Worm (Caenorhabditis elegans) whole organism, young adult: ENCODE measurements around the gene str-231.

ENCODE experiments used
- B0261.1 ChIP-seq: sonication (generic microtip); optimal IDR thresholded peaks from 2 replicates; lab custom pipeline; 2016; ENCODE audit warnings: mild to moderate bottlenecking, missing genetic modification characterization, moderate library complexity, missing compliant biosample characterization
- F33H1.4 ChIP-seq: fragments of 200-800 bp; sonication (Bioruptor generic); IDR thresholded peaks from 2 replicates; pipeline ENCODE4 v1.3.6; 2022; ENCODE audit warnings: missing genetic modification reagents, missing genetic modification characterization, missing compliant biosample characterization
- K12H6.12 ChIP-seq: fragments of 200-800 bp; sonication (Bioruptor generic); optimal IDR thresholded peaks from 2 replicates; lab custom pipeline; 2018; ENCODE audit warnings: mild to moderate bottlenecking, missing genetic modification characterization, missing compliant biosample characterization
- Y53F4B.3 ChIP-seq: fragments of 200-800 bp; sonication (Bioruptor generic); IDR thresholded peaks from 2 replicates; pipeline ENCODE4 v1.3.6; 2022; ENCODE audit warnings: missing genetic modification reagents, missing genetic modification characterization, missing compliant biosample characterization
- athp-1 ChIP-seq: sonication (generic microtip); optimal IDR thresholded peaks from 2 replicates; lab custom pipeline; 2017; ENCODE audit warnings: mild to moderate bottlenecking, missing genetic modification characterization, missing compliant biosample characterization
- die-1 ChIP-seq: sonication (generic microtip); optimal IDR thresholded peaks from 2 replicates; lab custom pipeline; 2016; ENCODE audit warnings: missing genotype, mild to moderate bottlenecking, missing genetic modification characterization, missing compliant biosample characterization
- egrh-3 ChIP-seq: fragments of 200-800 bp; sonication (Bioruptor generic); IDR thresholded peaks from 2 replicates; pipeline ENCODE4 v1.3.6; 2022; ENCODE audit warnings: missing genetic modification reagents, missing genetic modification characterization, missing compliant biosample characterization
- him-1 ChIP-seq: sonication (generic microtip); optimal IDR thresholded peaks from 2 replicates; lab custom pipeline; 2016; ENCODE audit warnings: missing genotype, missing genetic modification reagents, missing genetic modification characterization, missing compliant biosample characterization
- madf-10 ChIP-seq: sonication (generic microtip); optimal IDR thresholded peaks from 2 replicates; lab custom pipeline; 2016; ENCODE audit warnings: mild to moderate bottlenecking, missing genetic modification characterization, missing compliant biosample characterization
- madf-8 ChIP-seq: fragments of 200-800 bp; sonication (Bioruptor generic); conservative IDR thresholded peaks from 2 replicates; pipeline ENCODE4 v1.3.6; 2022; ENCODE audit warnings: missing genetic modification reagents, missing genetic modification characterization, missing compliant biosample characterization
- pha-4 ChIP-seq: fragments of 150-350 bp; sonication (generic microtip); optimal IDR thresholded peaks from 2 replicates; lab custom pipeline; 2014; ENCODE audit warnings: missing biosample characterization, missing genetic modification reagents, missing genetic modification characterization
- zim-3 ChIP-seq: sonication (generic microtip); optimal IDR thresholded peaks from 2 replicates; lab custom pipeline; 2017; ENCODE audit warnings: mild to moderate bottlenecking, missing genetic modification characterization, moderate library complexity, missing compliant biosample characterization

ce11 chrV:16029237-16029636, 21.8 kb upstream of the str-231 start:
- TF ChIP-seq egrh-3 (GFP tag; lab: Robert Waterston, UW) (no peak), pha-4 (tag; lab: Kevin White, UChicago) (no peak), K12H6.12 (no peak), madf-10 (tag; lab: Kevin White, UChicago) (no peak), athp-1 (tag; lab: Kevin White, UChicago) (no peak), Y53F4B.3 (GFP tag; lab: Robert Waterston, UW) (no peak), die-1 (tag; lab: Kevin White, UChicago) (no peak), madf-8 (GFP tag; lab: Robert Waterston, UW) (no peak), zim-3 (tag; lab: Kevin White, UChicago) (no peak), B0261.1 (tag; lab: Kevin White, UChicago) (no peak), F33H1.4 (GFP tag; lab: Robert Waterston, UW) (no peak), him-1 (no peak)
